Worm (Caenorhabditis elegans): ENCODE results near the gene B0432.7.

Gene B0432.7

ce11 chrII:313540-313939, 39.8 kb upstream of the B0432.7 start:
- no peak for TF ChIP-seq ces-1 (GFP tag; optimal IDR thresholded peaks at IDR 0.05)
- peak; percentile 53 for TF ChIP-seq nhr-85 (tag)
- no peak for TF ChIP-seq fos-1 (tag; optimal IDR thresholded peaks at IDR 0.05)
- TF ChIP-seq alr-1 (tag; optimal IDR thresholded peaks at IDR 0.05; ENCODE audit: borderline replicate concordance) = no peak
- no peak for TF ChIP-seq lin-13 (GFP tag; optimal IDR thresholded peaks at IDR 0.05)
- TF ChIP-seq dpl-1 (GFP tag; optimal IDR thresholded peaks at IDR 0.05) = no peak
- TF ChIP-seq nhr-71 (tag; optimal IDR thresholded peaks at IDR 0.05) = peak; percentile 10
- TF ChIP-seq aha-1 (tag; optimal IDR thresholded peaks at IDR 0.05) = no peak
- TF ChIP-seq dsc-1 (tag; optimal IDR thresholded peaks at IDR 0.05) = peak; percentile 4
- no peak for TF ChIP-seq zag-1 (tag; optimal IDR thresholded peaks at IDR 0.05)
- TF ChIP-seq ceh-8 (GFP tag; optimal IDR thresholded peaks at IDR 0.05) = no peak
- no peak for TF ChIP-seq aly-2 (tag; optimal IDR thresholded peaks at IDR 0.05)
- no peak for TF ChIP-seq ceh-90 (tag; optimal IDR thresholded peaks at IDR 0.05)
- TF ChIP-seq tlp-1 (tag; optimal IDR thresholded peaks at IDR 0.05) = no peak
- TF ChIP-seq C34B4.2 (tag; optimal IDR thresholded peaks at IDR 0.05) = no peak
- TF ChIP-seq tbx-2 (tag; optimal IDR thresholded peaks at IDR 0.05) = no peak
- TF ChIP-seq blmp-1 (tag; optimal IDR thresholded peaks at IDR 0.05) = peak; percentile 78
- TF ChIP-seq lsy-2 (tag; optimal IDR thresholded peaks at IDR 0.05) = peak in 1 of 2 experiments; percentile 29
- no peak for TF ChIP-seq elt-3 (tag; optimal IDR thresholded peaks at IDR 0.05)
- TF ChIP-seq efl-1 (optimal IDR thresholded peaks at IDR 0.05) = peak in 1 of 2 experiments; percentile 1
- no peak for TF ChIP-seq efl-1 (GFP tag; optimal IDR thresholded peaks at IDR 0.05 in 1 of 2)
- TF ChIP-seq jun-1 (tag; optimal IDR thresholded peaks at IDR 0.05) = no peak
- TF ChIP-seq snu-23 (GFP tag; optimal IDR thresholded peaks at IDR 0.05) = peak; percentile 14
- no peak for TF ChIP-seq efl-3 (GFP tag; optimal IDR thresholded peaks at IDR 0.05)
- TF ChIP-seq elt-2 (tag; optimal IDR thresholded peaks at IDR 0.05) = peak; percentile 57
- TF ChIP-seq rnt-1 (tag; optimal IDR thresholded peaks at IDR 0.05) = peak; percentile 41
- TF ChIP-seq ets-5 (GFP tag; IDR thresholded peaks at IDR 0.05) = no peak
- no peak for TF ChIP-seq ceh-88 (GFP tag; IDR thresholded peaks at IDR 0.05)
- peak; percentile 76 for TF ChIP-seq lin-14 (GFP tag; optimal IDR thresholded peaks at IDR 0.05)
- TF ChIP-seq ztf-11 (tag; optimal IDR thresholded peaks at IDR 0.05) = no peak

- TF ChIP-seq nhr-71 (tag; optimal IDR thresholded peaks at IDR 0.05) = peak; percentile 8
- peak; percentile 46 for TF ChIP-seq dsc-1 (tag; optimal IDR thresholded peaks at IDR 0.05)
These were observed 38.3 kb upstream of the B0432.7 start, which contains the start of gene mps-2 for ce11 chrII:312110-312509. Gene mps-2 (minus strand): TSS chrII:312210.

ce11 chrII:307154-307553, 33.4 kb upstream of the B0432.7 start, which contains the start of gene K01A2.4:
Gene K01A2.4 (plus strand): TSS chrII:307454.
- TF ChIP-seq nhr-20 (tag; optimal IDR thresholded peaks at IDR 0.05) (no peak), swsn-7 (tag; optimal IDR thresholded peaks at IDR 0.05) (no peak), tlp-1 (tag; optimal IDR thresholded peaks at IDR 0.05) (no peak), lin-13 (GFP tag; optimal IDR thresholded peaks at IDR 0.05) (no peak), aly-2 (tag; optimal IDR thresholded peaks at IDR 0.05) (no peak), nhr-28 (tag; optimal IDR thresholded peaks at IDR 0.05) (no peak), dpl-1 (GFP tag; optimal IDR thresholded peaks at IDR 0.05) (no peak), snpc-4 (tag; optimal IDR thresholded peaks at IDR 0.05) (no peak), lin-35 (GFP tag; optimal IDR thresholded peaks at IDR 0.05) (no peak), nhr-84 (tag; optimal IDR thresholded peaks at IDR 0.05) (no peak), C34B4.2 (tag; optimal IDR thresholded peaks at IDR 0.05) (no peak), vab-15 (tag; optimal IDR thresholded peaks at IDR 0.05) (no peak), nhr-76 (tag; optimal IDR thresholded peaks at IDR 0.05) (no peak), blmp-1 (tag; optimal IDR thresholded peaks at IDR 0.05) (no peak), fkh-8 (tag; optimal IDR thresholded peaks at IDR 0.05) (no peak), fkh-10 (GFP tag; optimal IDR thresholded peaks at IDR 0.05) (no peak)

All from whole organism, L1 larva.